Fruit fly (Drosophila melanogaster): ENCODE measurements around the gene CG8132.

DNA sequence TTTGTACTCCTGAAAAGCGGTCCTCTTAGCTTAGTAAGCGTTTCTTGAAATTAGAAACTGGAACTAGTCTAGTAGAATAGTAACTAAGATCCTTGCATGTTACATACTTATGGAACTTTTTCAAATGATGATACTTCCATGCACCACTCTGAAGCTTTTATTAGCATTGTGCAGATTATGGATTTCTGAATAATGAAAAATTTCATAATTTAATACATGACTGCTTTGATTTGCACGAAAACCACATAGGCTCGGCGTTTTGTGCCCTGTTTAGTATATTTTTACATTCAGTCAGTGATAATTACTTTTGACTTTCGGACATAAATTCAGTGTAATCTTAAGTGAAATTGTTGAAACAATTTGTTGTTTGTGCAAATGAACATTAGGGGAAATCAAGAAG, 46.1 kb upstream of the CG8132 start, which contains the start of gene CG43675:
- TF ChIP-seq Mad (GFP tag; optimal IDR thresholded peaks at IDR 0.05), result no peak
- no peak for TF ChIP-seq Lim3 (GFP tag; IDR thresholded peaks at IDR 0.05)
- TF ChIP-seq dysf (GFP tag; IDR thresholded peaks at IDR 0.05), result no peak
- no peak for TF ChIP-seq BtbVII (GFP tag; optimal IDR thresholded peaks at IDR 0.05)
- TF ChIP-seq CHES-1-like (GFP tag; optimal IDR thresholded peaks at IDR 0.05), result no peak
- TF ChIP-seq insv (GFP tag; optimal IDR thresholded peaks at IDR 0.05), result no peak
- TF ChIP-seq pan (optimal IDR thresholded peaks at IDR 0.05), result no peak
- TF ChIP-seq pan (GFP tag; optimal IDR thresholded peaks at IDR 0.05 in 1 of 2, IDR thresholded peaks at IDR 0.05 in 1 of 2), result no peak
- TF ChIP-seq p53 (GFP tag; optimal IDR thresholded peaks at IDR 0.05), result no peak
- TF ChIP-seq pnt (GFP tag; optimal IDR thresholded peaks at IDR 0.05), result no peak
- no peak for TF ChIP-seq trh (GFP tag; optimal IDR thresholded peaks at IDR 0.05)
- no peak for TF ChIP-seq CG6272 (GFP tag; IDR thresholded peaks at IDR 0.05)
- no peak for TF ChIP-seq stwl (tag; optimal IDR thresholded peaks at IDR 0.05)
- TF ChIP-seq HHEX (GFP tag; optimal IDR thresholded peaks at IDR 0.05), result no peak
